Worm (Caenorhabditis elegans) whole organism, L1 larva: ENCODE data around the gene srd-16.

Experiments
- C16A3.4 ChIP-seq: fragments of 150-350 bp; optimal IDR thresholded peaks from 2 replicates; lab custom pipeline; 2014; ENCODE audit warnings: missing biosample characterization, missing genetic modification characterization
- ceh-8 ChIP-seq: fragments of 200-800 bp; sonication (Bioruptor generic); optimal IDR thresholded peaks from 2 replicates; lab custom pipeline; 2018; ENCODE audit warnings: mild to moderate bottlenecking, missing genetic modification characterization, moderate library complexity, missing compliant biosample characterization
- ceh-82 ChIP-seq, 3 experiments: fragments of 150-350 bp in 1 of 3; sonication (generic microtip) in 2 of 3; optimal IDR thresholded peaks; 2 replicates each; lab custom pipeline; 2014 to 2017; ENCODE audit warnings: missing biosample characterization in 3 of 3, missing genetic modification characterization in 3 of 3
- ces-1 ChIP-seq: fragments of 150-350 bp; optimal IDR thresholded peaks from 2 replicates; lab custom pipeline; 2014; ENCODE audit warnings: missing biosample characterization, missing genetic modification reagents, missing genetic modification characterization
- dsc-1 ChIP-seq: sonication (generic microtip); optimal IDR thresholded peaks from 2 replicates; lab custom pipeline; 2016; ENCODE audit warnings: mild to moderate bottlenecking, missing genetic modification characterization, missing compliant biosample characterization
- egl-13 ChIP-seq: sonication (generic microtip); optimal IDR thresholded peaks from 2 replicates; lab custom pipeline; 2016; ENCODE audit warnings: missing genotype, missing genetic modification reagents, missing genetic modification characterization, missing compliant biosample characterization
- elt-3 ChIP-seq, 6 experiments: fragments of 150-350 bp in 1 of 6; sonication (generic microtip); optimal IDR thresholded peaks; 2 replicates each; lab custom pipeline; 2017 to 2018; ENCODE audit warnings: missing biosample characterization in 6 of 6, missing genetic modification characterization in 6 of 6, inconsistent platforms in 1 of 6
- fkh-10 ChIP-seq: sonication (generic microtip); optimal IDR thresholded peaks from 2 replicates; lab custom pipeline; 2017; ENCODE audit warnings: missing biosample characterization, missing genetic modification reagents, missing genetic modification characterization
- fos-1 ChIP-seq: fragments of 150-350 bp; optimal IDR thresholded peaks from 2 replicates; lab custom pipeline; 2014; ENCODE audit warnings: missing biosample characterization, missing genetic modification characterization
- hpl-2 ChIP-seq: fragments of 150-350 bp; optimal IDR thresholded peaks from 2 replicates; lab custom pipeline; 2014; ENCODE audit warnings: missing biosample characterization, missing genetic modification reagents, missing genetic modification characterization
- irx-1 ChIP-seq: sonication (generic microtip); optimal IDR thresholded peaks from 2 replicates; lab custom pipeline; 2016; ENCODE audit warnings: missing genetic modification characterization, missing compliant biosample characterization
- isw-1 ChIP-seq: fragments of 200-800 bp; sonication (Bioruptor generic); IDR thresholded peaks from 2 replicates; pipeline ENCODE4 v1.3.6; 2022; ENCODE audit warnings: missing genetic modification characterization, missing compliant biosample characterization
- lin-13 ChIP-seq: fragments of 150-350 bp; optimal IDR thresholded peaks from 2 replicates; lab custom pipeline; 2014; ENCODE audit warnings: missing biosample characterization, missing genetic modification reagents, missing genetic modification characterization
- lin-14 ChIP-seq: fragments of 200-800 bp; sonication (Bioruptor generic); optimal IDR thresholded peaks from 2 replicates; lab custom pipeline; 2018; ENCODE audit warnings: mild to moderate bottlenecking, missing genetic modification characterization, moderate library complexity, missing compliant biosample characterization
- lin-35 ChIP-seq, 2 experiments: fragments of 150-350 bp; optimal IDR thresholded peaks; 2 replicates each; lab custom pipeline; 2014; ENCODE audit warnings: missing biosample characterization in 2 of 2, missing genetic modification characterization in 2 of 2, missing genetic modification reagents in 2 of 2
- lin-39 ChIP-seq: fragments of 150-350 bp; optimal IDR thresholded peaks from 2 replicates; lab custom pipeline; 2014; ENCODE audit warnings: missing biosample characterization, missing genetic modification reagents, missing genetic modification characterization
- mab-9 ChIP-seq: fragments of 200-800 bp; sonication (Bioruptor generic); IDR thresholded peaks from 2 replicates; pipeline ENCODE4 v1.3.6; 2022; ENCODE audit warnings: missing genetic modification reagents, missing genetic modification characterization, missing compliant biosample characterization
- mdl-1 ChIP-seq, 2 experiments: fragments of 150-350 bp; optimal IDR thresholded peaks; 2 replicates each; lab custom pipeline; 2014 to 2017; ENCODE audit warnings: missing biosample characterization in 2 of 2, missing genetic modification characterization in 2 of 2, inconsistent platforms in 1 of 2
- mef-2 ChIP-seq: fragments of 150-350 bp; optimal IDR thresholded peaks from 2 replicates; lab custom pipeline; 2014; ENCODE audit warnings: missing biosample characterization, missing genetic modification characterization
- mep-1 ChIP-seq: fragments of 150-350 bp; optimal IDR thresholded peaks from 2 replicates; lab custom pipeline; 2014; ENCODE audit warnings: missing biosample characterization, missing genetic modification characterization
- nhr-11 ChIP-seq: fragments of 150-350 bp; optimal IDR thresholded peaks from 2 replicates; lab custom pipeline; 2014; ENCODE audit warnings: missing biosample characterization, missing genetic modification characterization
- nhr-20 ChIP-seq: sonication (generic microtip); optimal IDR thresholded peaks from 2 replicates; lab custom pipeline; 2016; ENCODE audit warnings: mild to moderate bottlenecking, missing genetic modification characterization, missing compliant biosample characterization
- nhr-28 ChIP-seq: fragments of 150-350 bp; optimal IDR thresholded peaks from 2 replicates; lab custom pipeline; 2014; ENCODE audit warnings: missing biosample characterization, missing genetic modification characterization
- pag-3 ChIP-seq: sonication (generic microtip); optimal IDR thresholded peaks from 2 replicates; lab custom pipeline; 2017; ENCODE audit warnings: missing genetic modification characterization, mild to moderate bottlenecking, missing compliant biosample characterization, antibody characterized with exemption, borderline replicate concordance; ENCODE audit not compliant: insufficient read depth
- pax-3 ChIP-seq: fragments of 200-800 bp; sonication (Bioruptor generic); optimal IDR thresholded peaks from 2 replicates; lab custom pipeline; 2018; ENCODE audit warnings: mild to moderate bottlenecking, missing genetic modification characterization, moderate library complexity, missing compliant biosample characterization
- rnt-1 ChIP-seq: sonication (generic microtip); optimal IDR thresholded peaks from 2 replicates; lab custom pipeline; 2016; ENCODE audit warnings: mild to moderate bottlenecking, missing genetic modification characterization, moderate library complexity, missing compliant biosample characterization
- skn-1 ChIP-seq: fragments of 150-350 bp; optimal IDR thresholded peaks from 2 replicates; lab custom pipeline; 2014; ENCODE audit warnings: missing biosample characterization, missing genetic modification characterization
- snpc-4 ChIP-seq: fragments of 150-350 bp; optimal IDR thresholded peaks from 2 replicates; lab custom pipeline; 2014; ENCODE audit warnings: missing biosample characterization, missing genetic modification characterization
- snu-23 ChIP-seq: sonication (generic microtip); optimal IDR thresholded peaks from 2 replicates; lab custom pipeline; 2016; ENCODE audit warnings: missing genetic modification characterization, missing compliant biosample characterization
- sox-4 ChIP-seq: sonication (generic microtip); optimal IDR thresholded peaks from 2 replicates; lab custom pipeline; 2016; ENCODE audit warnings: missing genetic modification characterization, missing compliant biosample characterization
- tbx-2 ChIP-seq: sonication (generic microtip); optimal IDR thresholded peaks from 2 replicates; lab custom pipeline; 2016; ENCODE audit warnings: missing genetic modification characterization, missing compliant biosample characterization
- unc-130 ChIP-seq: fragments of 150-350 bp; optimal IDR thresholded peaks from 2 replicates; lab custom pipeline; 2017; ENCODE audit warnings: missing biosample characterization, missing genetic modification characterization, inconsistent platforms
- unc-30 ChIP-seq: sonication (generic microtip); optimal IDR thresholded peaks from 2 replicates; lab custom pipeline; 2017; ENCODE audit warnings: missing biosample characterization, missing genetic modification characterization
- unc-62 ChIP-seq: fragments of 150-350 bp; optimal IDR thresholded peaks from 2 replicates; lab custom pipeline; 2014; ENCODE audit warnings: missing biosample characterization, missing genetic modification reagents, missing genetic modification characterization
- unc-86 ChIP-seq: sonication (generic microtip); optimal IDR thresholded peaks from 2 replicates; lab custom pipeline; 2016; ENCODE audit warnings: missing genetic modification characterization, missing compliant biosample characterization
- unc-98 ChIP-seq: fragments of 200-800 bp; sonication (Bioruptor generic); IDR thresholded peaks from 2 replicates; pipeline ENCODE4 v1.3.6; 2022; ENCODE audit warnings: missing genetic modification characterization, missing compliant biosample characterization
- xbp-1 ChIP-seq: sonication (generic microtip); optimal IDR thresholded peaks from 2 replicates; lab custom pipeline; 2016; ENCODE audit warnings: missing genetic modification characterization, missing compliant biosample characterization
- zag-1 ChIP-seq: fragments of 150-350 bp; optimal IDR thresholded peaks from 2 replicates; lab custom pipeline; 2014; ENCODE audit warnings: missing biosample characterization, missing genetic modification characterization
- zip-4 ChIP-seq: fragments of 200-800 bp; sonication (Bioruptor generic); optimal IDR thresholded peaks from 2 replicates; lab custom pipeline; 2018; ENCODE audit warnings: mild to moderate bottlenecking, missing genetic modification characterization, moderate library complexity, missing compliant biosample characterization
- ztf-4 ChIP-seq: fragments of 150-350 bp; optimal IDR thresholded peaks from 2 replicates; lab custom pipeline; 2014; ENCODE audit warnings: missing biosample characterization, missing genetic modification characterization

Gene srd-16

ce11 chrV:5876966-5877365 lies 22.9 kb downstream of the srd-16 start:
- no peak for TF ChIP-seq fos-1 (tag; lab: Kevin White, UChicago)
- TF ChIP-seq ceh-82 (tag; optimal IDR thresholded peaks at IDR 0.05; lab: Kevin White, UChicago) = no peak
- no peak for TF ChIP-seq sox-4
- TF ChIP-seq lin-39 = no peak
- no peak for TF ChIP-seq nhr-28 (tag; lab: Kevin White, UChicago)
- no peak for TF ChIP-seq snpc-4 (tag; lab: Kevin White, UChicago)
- TF ChIP-seq nhr-11 (tag; lab: Kevin White, UChicago) = no peak
- TF ChIP-seq isw-1 = no peak
- no peak for TF ChIP-seq xbp-1 (tag; lab: Kevin White, UChicago)
- TF ChIP-seq tbx-2 (tag; lab: Kevin White, UChicago) = no peak
- no peak for TF ChIP-seq unc-30 (tag; lab: Kevin White, UChicago)
- no peak for TF ChIP-seq skn-1 (tag; lab: Kevin White, UChicago)
- TF ChIP-seq lin-35 (GFP tag; optimal IDR thresholded peaks at IDR 0.05; lab: Kevin White, UChicago) = no peak
- TF ChIP-seq mdl-1 (tag; optimal IDR thresholded peaks at IDR 0.05; lab: Kevin White, UChicago) = no peak
- TF ChIP-seq, all 84 proteins: peak for 0

- TF ChIP-seq mab-9 (GFP tag; lab: Robert Waterston, UW) (no peak), pax-3 (tag; lab: Kevin White, UChicago) (no peak), unc-130 (no peak), unc-86 (no peak), snpc-4 (tag; lab: Kevin White, UChicago) (no peak), mef-2 (tag; lab: Kevin White, UChicago) (no peak), rnt-1 (tag; lab: Kevin White, UChicago) (no peak), hpl-2 (GFP tag; lab: Kevin White, UChicago) (no peak), ces-1 (GFP tag; lab: Kevin White, UChicago) (no peak), nhr-28 (tag; lab: Kevin White, UChicago) (no peak), C16A3.4 (no peak), mep-1 (tag; lab: Kevin White, UChicago) (no peak), ceh-8 (no peak), irx-1 (tag; lab: Kevin White, UChicago) (no peak), mdl-1 (tag; optimal IDR thresholded peaks at IDR 0.05; lab: Kevin White, UChicago) (no peak), unc-62 (no peak)
- TF ChIP-seq, all 84 proteins: peak for 0
Measured at ce11 chrV:5871759-5872158, 28.1 kb downstream of the srd-16 start, which contains the start of gene C02G6.2. C02G6.2 (plus strand) TSS chrV:5872059.

- TF ChIP-seq zip-4 = no peak
- TF ChIP-seq snu-23 (GFP tag; lab: Kevin White, UChicago) = no peak
- no peak for TF ChIP-seq xbp-1 (tag; lab: Kevin White, UChicago)
- no peak for TF ChIP-seq pax-3 (tag; lab: Kevin White, UChicago)
Measured at ce11 chrV:5869227-5869626, 30.6 kb downstream of the srd-16 start, which contains the start of gene F26F12.4. F26F12.4 (minus strand) TSS chrV:5869327.

ce11 chrV:5865085-5865484 lies 34.8 kb downstream of the srd-16 start, which contains the start of gene F26F12.5:
F26F12.5 (minus strand) TSS chrV:5865185.
- TF ChIP-seq unc-98 (GFP tag; lab: Robert Waterston, UW) (no peak), lin-14 (no peak), pag-3 (tag; lab: Kevin White, UChicago) (no peak), fkh-10 (GFP tag; lab: Kevin White, UChicago) (no peak), zag-1 (tag; lab: Kevin White, UChicago) (no peak), unc-86 (no peak), dsc-1 (tag; lab: Kevin White, UChicago) (no peak), egl-13 (tag; lab: Kevin White, UChicago) (no peak), nhr-20 (tag; lab: Kevin White, UChicago) (no peak), elt-3 (tag; optimal IDR thresholded peaks at IDR 0.05; lab: Kevin White, UChicago) (no peak), ztf-4 (no peak), lin-13 (GFP tag; lab: Kevin White, UChicago) (no peak)
- TF ChIP-seq, all 84 proteins: peak for 0
